Worm (Caenorhabditis elegans): ENCODE results near the gene K02G10.5.
A peak's percentile ranks its signal among the peaks of the same experiment; 100 is the strongest.

The K02G10.5 gene

ce11 chrX:4706755-4707226 is 15.8 kb upstream of the K02G10.5 start, which contains the start of gene dhhc-10:
TSS of gene dhhc-10 (plus strand) at chrX:4707176.
- peak; percentile 59 for TF ChIP-seq cog-1 (tag; optimal IDR thresholded peaks at IDR 0.05)
- TF ChIP-seq med-1 (GFP tag; optimal IDR thresholded peaks at IDR 0.05; ENCODE audit: insufficient read depth), result no peak

- no peak for TF ChIP-seq tab-1 (GFP tag; IDR thresholded peaks at IDR 0.05)
- no peak for TF ChIP-seq cog-1 (tag; optimal IDR thresholded peaks at IDR 0.05)
- TF ChIP-seq klf-2 (GFP tag; conservative IDR thresholded peaks at IDR 0.05), result no peak
- no peak for TF ChIP-seq ztf-29 (GFP tag; IDR thresholded peaks at IDR 0.05)
- TF ChIP-seq T22C8.4 (GFP tag; IDR thresholded peaks at IDR 0.05), result no peak
- no peak for TF ChIP-seq ztf-23 (GFP tag; IDR thresholded peaks at IDR 0.05)
- no peak for TF ChIP-seq flt-1 (GFP tag; IDR thresholded peaks at IDR 0.05)
These were observed 14.7 kb upstream of the K02G10.5 start for ce11 chrX:4705666-4706065.

ce11 chrX:4704877-4705276 is 13.9 kb upstream of the K02G10.5 start, which contains the start of gene aqp-8:
TSS of gene aqp-8 (minus strand) at chrX:4704977.
- TF ChIP-seq med-1 (GFP tag; optimal IDR thresholded peaks at IDR 0.05; ENCODE audit: insufficient read depth) (no peak), ztf-23 (GFP tag; IDR thresholded peaks at IDR 0.05) (no peak), T22C8.4 (GFP tag; IDR thresholded peaks at IDR 0.05) (no peak), tab-1 (GFP tag; IDR thresholded peaks at IDR 0.05) (no peak), flt-1 (GFP tag; IDR thresholded peaks at IDR 0.05) (no peak), klf-2 (GFP tag; conservative IDR thresholded peaks at IDR 0.05) (no peak)

- TF ChIP-seq tab-1 (GFP tag; IDR thresholded peaks at IDR 0.05) (no peak), med-1 (GFP tag; optimal IDR thresholded peaks at IDR 0.05; ENCODE audit: insufficient read depth) (no peak), T22C8.4 (GFP tag; IDR thresholded peaks at IDR 0.05) (no peak), flt-1 (GFP tag; IDR thresholded peaks at IDR 0.05) (no peak), klf-2 (GFP tag; conservative IDR thresholded peaks at IDR 0.05) (no peak), ztf-23 (GFP tag; IDR thresholded peaks at IDR 0.05) (no peak), ref-1 (GFP tag; conservative IDR thresholded peaks at IDR 0.05) (no peak), ztf-29 (GFP tag; IDR thresholded peaks at IDR 0.05) (no peak), cog-1 (tag; optimal IDR thresholded peaks at IDR 0.05) (no peak)
These were observed 9.1 kb upstream of the K02G10.5 start for ce11 chrX:4700083-4700482.

ce11 chrX:4699411-4700050 is 8.5 kb upstream of the K02G10.5 start, which contains the start of gene hyl-2:
TSS of gene hyl-2 (minus strand) at chrX:4699461.
- 0 out of 2 replicates have a peak, but pooled peaks have one; percentile 31 for TF ChIP-seq ztf-23 (GFP tag; IDR thresholded peaks at IDR 0.05)
- no peak for TF ChIP-seq med-1 (GFP tag; optimal IDR thresholded peaks at IDR 0.05; ENCODE audit: insufficient read depth)

ce11 chrX:4698271-4698670 is 7.3 kb upstream of the K02G10.5 start:
- TF ChIP-seq ztf-23 (GFP tag; IDR thresholded peaks at IDR 0.05) (no peak), cog-1 (tag; optimal IDR thresholded peaks at IDR 0.05) (no peak), med-1 (GFP tag; optimal IDR thresholded peaks at IDR 0.05; ENCODE audit: insufficient read depth) (no peak), tab-1 (GFP tag; IDR thresholded peaks at IDR 0.05) (no peak), flt-1 (GFP tag; IDR thresholded peaks at IDR 0.05) (no peak), ref-1 (GFP tag; conservative IDR thresholded peaks at IDR 0.05) (no peak), klf-2 (GFP tag; conservative IDR thresholded peaks at IDR 0.05) (no peak), ztf-29 (GFP tag; IDR thresholded peaks at IDR 0.05) (no peak), T22C8.4 (GFP tag; IDR thresholded peaks at IDR 0.05) (no peak)

- TF ChIP-seq ztf-23 (GFP tag; IDR thresholded peaks at IDR 0.05) (no peak), flt-1 (GFP tag; IDR thresholded peaks at IDR 0.05) (no peak), cog-1 (tag; optimal IDR thresholded peaks at IDR 0.05) (no peak), tab-1 (GFP tag; IDR thresholded peaks at IDR 0.05) (no peak), ref-1 (GFP tag; conservative IDR thresholded peaks at IDR 0.05) (no peak), klf-2 (GFP tag; conservative IDR thresholded peaks at IDR 0.05) (no peak), med-1 (GFP tag; optimal IDR thresholded peaks at IDR 0.05; ENCODE audit: insufficient read depth) (no peak), T22C8.4 (GFP tag; IDR thresholded peaks at IDR 0.05) (no peak), ztf-29 (GFP tag; IDR thresholded peaks at IDR 0.05) (no peak)
These were observed 3.8 kb upstream of the K02G10.5 start for ce11 chrX:4694611-4695370.

ce11 chrX:4685579-4685978 is 5.4 kb downstream of the K02G10.5 start:
- TF ChIP-seq flt-1 (GFP tag; IDR thresholded peaks at IDR 0.05), result no peak
- TF ChIP-seq ztf-29 (GFP tag; IDR thresholded peaks at IDR 0.05), result no peak
- TF ChIP-seq tab-1 (GFP tag; IDR thresholded peaks at IDR 0.05), result no peak
- no peak for TF ChIP-seq ref-1 (GFP tag; conservative IDR thresholded peaks at IDR 0.05)
- TF ChIP-seq ztf-23 (GFP tag; IDR thresholded peaks at IDR 0.05), result no peak
- TF ChIP-seq klf-2 (GFP tag; conservative IDR thresholded peaks at IDR 0.05), result no peak
- TF ChIP-seq med-1 (GFP tag; optimal IDR thresholded peaks at IDR 0.05; ENCODE audit: insufficient read depth), result no peak
- TF ChIP-seq T22C8.4 (GFP tag; IDR thresholded peaks at IDR 0.05), result no peak
- TF ChIP-seq cog-1 (tag; optimal IDR thresholded peaks at IDR 0.05), result no peak

- TF ChIP-seq ztf-23 (GFP tag; IDR thresholded peaks at IDR 0.05), result no peak
- no peak for TF ChIP-seq ref-1 (GFP tag; conservative IDR thresholded peaks at IDR 0.05)
- no peak for TF ChIP-seq med-1 (GFP tag; optimal IDR thresholded peaks at IDR 0.05; ENCODE audit: insufficient read depth)
- no peak for TF ChIP-seq cog-1 (tag; optimal IDR thresholded peaks at IDR 0.05)
- TF ChIP-seq tab-1 (GFP tag; IDR thresholded peaks at IDR 0.05), result no peak
- TF ChIP-seq T22C8.4 (GFP tag; IDR thresholded peaks at IDR 0.05), result no peak
- no peak for TF ChIP-seq klf-2 (GFP tag; conservative IDR thresholded peaks at IDR 0.05)
- no peak for TF ChIP-seq ztf-29 (GFP tag; IDR thresholded peaks at IDR 0.05)
- TF ChIP-seq flt-1 (GFP tag; IDR thresholded peaks at IDR 0.05), result no peak
These were observed 8.4 kb downstream of the K02G10.5 start, which contains the start of gene K02G10.15 for ce11 chrX:4682616-4683015. TSS of gene K02G10.15 (minus strand) at chrX:4682716.

Measured in whole organism, midembryonic.